Worm (Caenorhabditis elegans): ENCODE results near the gene D2023.4.

ce11 chrV:11789474-11789873 is 36.1 kb downstream of the D2023.4 start, which contains the start of gene D2023.1:
- TF ChIP-seq klf-2 (GFP tag; conservative IDR thresholded peaks at IDR 0.05) = no peak
- no peak for TF ChIP-seq ztf-29 (GFP tag; IDR thresholded peaks at IDR 0.05)
- no peak for TF ChIP-seq tab-1 (GFP tag; IDR thresholded peaks at IDR 0.05)
- no peak for TF ChIP-seq ztf-23 (GFP tag; IDR thresholded peaks at IDR 0.05)
- TF ChIP-seq flt-1 (GFP tag; IDR thresholded peaks at IDR 0.05) = no peak
- TF ChIP-seq cog-1 (tag; optimal IDR thresholded peaks at IDR 0.05) = no peak
- no peak for TF ChIP-seq ref-1 (GFP tag; conservative IDR thresholded peaks at IDR 0.05)
